Fruit fly (Drosophila melanogaster) whole organism, prepupa: ENCODE results near the gene CG11980.

Source experiments
- Blimp-1 ChIP-seq: fragments of 200-800 bp; sonication (Bioruptor generic); optimal IDR thresholded peaks from 3 replicates; lab custom pipeline; 2017; ENCODE audit warnings: missing biosample characterization, missing genetic modification characterization, mild to moderate bottlenecking, moderate library complexity, missing genetic modification reagents
- CG11294 ChIP-seq: fragments of 200-800 bp; sonication (Bioruptor generic); IDR thresholded peaks from 2 replicates; pipeline ENCODE4 v1.3.6; 2022; ENCODE audit warnings: missing biosample characterization, missing genetic modification characterization
- CG11902 ChIP-seq: fragments of 200-800 bp; sonication (Bioruptor generic); optimal IDR thresholded peaks from 3 replicates; lab custom pipeline; 2016; ENCODE audit warnings: missing biosample characterization, missing genetic modification characterization
- CG32006 ChIP-seq: fragments of 200-800 bp; sonication (Bioruptor generic); optimal IDR thresholded peaks from 3 replicates; lab custom pipeline; 2017; ENCODE audit warnings: missing biosample characterization, mild to moderate bottlenecking, missing genetic modification characterization
- CG3919 ChIP-seq: fragments of 200-800 bp; sonication (Bioruptor generic); optimal IDR thresholded peaks from 3 replicates; lab custom pipeline; 2016; ENCODE audit warnings: missing biosample characterization, missing genetic modification characterization
- CG8319 ChIP-seq: fragments of 200-800 bp; sonication (Bioruptor generic); optimal IDR thresholded peaks from 3 replicates; lab custom pipeline; 2016; ENCODE audit warnings: missing biosample characterization, missing genetic modification characterization
- CG8632 ChIP-seq: fragments of 200-800 bp; sonication (Bioruptor generic); optimal IDR thresholded peaks from 3 replicates; lab custom pipeline; 2016; ENCODE audit warnings: missing biosample characterization, missing genetic modification characterization
- OdsH ChIP-seq: fragments of 200-800 bp; sonication (Bioruptor generic); optimal IDR thresholded peaks from 3 replicates; lab custom pipeline; 2016; ENCODE audit warnings: missing biosample characterization, missing genetic modification characterization
- dsx ChIP-seq: fragments of 200-800 bp; optimal IDR thresholded peaks from 3 replicates; lab custom pipeline; 2019; ENCODE audit warnings: missing biosample characterization, mild to moderate bottlenecking, missing genetic modification characterization, moderate library complexity; ENCODE audit not compliant: poor library complexity, severe bottlenecking
- vri ChIP-seq: fragments of 200-800 bp; sonication (Bioruptor generic); optimal IDR thresholded peaks from 3 replicates; lab custom pipeline; 2016; ENCODE audit warnings: missing biosample characterization, mild to moderate bottlenecking, missing genetic modification characterization

- no peak for TF ChIP-seq CG11294 (GFP tag; lab: Robert Waterston, UW)
- no peak for TF ChIP-seq CG8319 (GFP tag; lab: Kevin White, UChicago)
- no peak for TF ChIP-seq CG32006
- TF ChIP-seq vri, result no peak
- TF ChIP-seq OdsH (GFP tag; lab: Kevin White, UChicago), result no peak
- no peak for TF ChIP-seq CG3919 (GFP tag; lab: Kevin White, UChicago)
- no peak for TF ChIP-seq Blimp-1 (GFP tag; lab: Kevin White, UChicago)
- no peak for TF ChIP-seq dsx (GFP tag; lab: Kevin White, UChicago)
- no peak for TF ChIP-seq CG11902 (GFP tag; lab: Kevin White, UChicago)
- no peak for TF ChIP-seq CG8632 (GFP tag; lab: Kevin White, UChicago)
Measured at dm6 chr3R:9023934-9024333, 20.1 kb downstream of the CG11980 start.
